Fruit fly (Drosophila melanogaster): ENCODE data around the gene PICK1.

PICK1 gene

DNA sequence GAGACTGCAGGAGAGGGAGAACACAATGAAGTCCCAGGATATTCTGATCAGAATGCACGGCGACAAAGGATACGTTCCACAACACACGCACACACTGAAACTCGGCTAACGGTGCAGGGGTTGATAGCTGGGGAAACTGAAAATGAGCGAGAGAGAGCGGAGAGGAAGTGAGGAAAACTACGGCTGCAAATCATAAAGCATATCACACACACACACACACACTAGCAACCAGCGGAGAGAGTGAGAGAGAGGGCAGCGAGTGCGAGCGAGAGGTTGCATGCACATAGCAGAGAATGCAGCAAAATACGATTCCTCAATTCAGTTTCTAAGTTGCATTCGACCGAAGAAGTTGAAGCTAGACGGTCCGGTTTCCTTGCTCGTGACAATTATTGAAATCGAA, 16.5 kb upstream of the PICK1 start (continued):
- TF ChIP-seq salm (tag; optimal IDR thresholded peaks at IDR 0.05) (no peak), pfk (GFP tag; optimal IDR thresholded peaks at IDR 0.05) (no peak), CG16779 (GFP tag; IDR thresholded peaks at IDR 0.05) (no peak), psq (GFP tag; optimal IDR thresholded peaks at IDR 0.05) (no peak), Sox102F (GFP tag; optimal IDR thresholded peaks at IDR 0.05) (no peak), stwl (tag; optimal IDR thresholded peaks at IDR 0.05) (peak; percentile 3), HLH54F (GFP tag; optimal IDR thresholded peaks at IDR 0.05) (no peak), CG7271 (tag; optimal IDR thresholded peaks at IDR 0.05) (no peak), Chrac-16 (GFP tag; optimal IDR thresholded peaks at IDR 0.05) (no peak), Drgx (GFP tag; IDR thresholded peaks at IDR 0.05) (no peak), CG10274 (GFP tag; optimal IDR thresholded peaks at IDR 0.05) (no peak), jumu (GFP tag; optimal IDR thresholded peaks at IDR 0.05) (no peak), H15 (GFP tag; IDR thresholded peaks at IDR 0.05) (no peak), Meics (GFP tag; optimal IDR thresholded peaks at IDR 0.05) (no peak), CG17829 (tag; optimal IDR thresholded peaks at IDR 0.05) (peak; percentile 3), Myb (GFP tag; optimal IDR thresholded peaks at IDR 0.05) (no peak), CG15514 (GFP tag; optimal IDR thresholded peaks at IDR 0.05) (no peak), CG3163 (GFP tag; optimal IDR thresholded peaks at IDR 0.05) (no peak), ato (GFP tag; IDR thresholded peaks at IDR 0.05; ENCODE audit: partially characterized antibody) (no peak), Xbp1 (GFP tag; optimal IDR thresholded peaks at IDR 0.05) (no peak), CG15479 (GFP tag; optimal IDR thresholded peaks at IDR 0.05) (no peak), scrt (GFP tag; optimal IDR thresholded peaks at IDR 0.05) (no peak), chif (GFP tag; optimal IDR thresholded peaks at IDR 0.05) (no peak), chm (GFP tag; IDR thresholded peaks at IDR 0.05) (peak; percentile 22; the same call in 1 of the 2 replicates), CG3065 (GFP tag; optimal IDR thresholded peaks at IDR 0.05) (no peak), CG4730 (GFP tag; IDR thresholded peaks at IDR 0.05) (no peak), CG30020 (tag; optimal IDR thresholded peaks at IDR 0.05) (no peak), CG11695 (GFP tag; IDR thresholded peaks at IDR 0.05) (no peak), hb (GFP tag; IDR thresholded peaks at IDR 0.05; ENCODE audit: partially characterized antibody) (no peak), CG43689 (GFP tag; IDR thresholded peaks at IDR 0.05) (no peak), Vsx1 (GFP tag; optimal IDR thresholded peaks at IDR 0.05) (no peak), Dref (GFP tag; IDR thresholded peaks at IDR 0.05) (no peak), Dfd (GFP tag; optimal IDR thresholded peaks at IDR 0.05) (no peak), sens-2 (GFP tag; IDR thresholded peaks at IDR 0.05) (no peak), fd3F (GFP tag; optimal IDR thresholded peaks at IDR 0.05) (no peak), MBD-R2 (GFP tag; IDR thresholded peaks at IDR 0.05) (no peak), ttk (GFP tag; IDR thresholded peaks at IDR 0.05) (no peak), Sry-β (GFP tag; optimal IDR thresholded peaks at IDR 0.05) (no peak), CG5180 (GFP tag; optimal IDR thresholded peaks at IDR 0.05) (no peak), grn (GFP tag; optimal IDR thresholded peaks at IDR 0.05) (no peak), CG9876 (GFP tag; optimal IDR thresholded peaks at IDR 0.05) (no peak), org-1 (GFP tag; optimal IDR thresholded peaks at IDR 0.05) (no peak), CG12236 (GFP tag; optimal IDR thresholded peaks at IDR 0.05) (no peak), kay (GFP tag; optimal IDR thresholded peaks at IDR 0.05) (no peak), CG9609 (GFP tag; optimal IDR thresholded peaks at IDR 0.05) (no peak), CG31388 (GFP tag; optimal IDR thresholded peaks at IDR 0.05) (no peak), CG3281 (GFP tag; optimal IDR thresholded peaks at IDR 0.05) (no peak), nmo (GFP tag; optimal IDR thresholded peaks at IDR 0.05) (no peak), Doc2 (GFP tag; IDR thresholded peaks at IDR 0.05) (no peak), Bteb2 (GFP tag; optimal IDR thresholded peaks at IDR 0.05) (no peak), CG8281 (tag; optimal IDR thresholded peaks at IDR 0.05) (no peak), CG16813 (GFP tag; IDR thresholded peaks at IDR 0.05; ENCODE audit: partially characterized antibody) (0 out of 3 replicates have a peak, but pooled peaks have one; percentile 36)
